Fruit fly (Drosophila melanogaster): ENCODE measurements around the gene CG10674.

The CG10674 gene

dm6 chr3L:5182255-5182993 is 46.3 kb upstream of the CG10674 start:
- peak; percentile 17 for TF ChIP-seq CG9948 (tag; optimal IDR thresholded peaks at IDR 0.05)
- TF ChIP-seq CG8301 (tag; optimal IDR thresholded peaks at IDR 0.05), result peak; percentile 16
- peak; percentile 52 for TF ChIP-seq CG8159 (tag; optimal IDR thresholded peaks at IDR 0.05)
- no peak for TF ChIP-seq CG32121 (GFP tag; IDR thresholded peaks at IDR 0.05)
- TF ChIP-seq Snoo (tag; optimal IDR thresholded peaks at IDR 0.05), result peak; percentile 11
- TF ChIP-seq Pif1B (GFP tag; optimal IDR thresholded peaks at IDR 0.05), result no peak
- peak; percentile 40; the same call in 1 of the 3 replicates for TF ChIP-seq CG4496 (GFP tag; IDR thresholded peaks at IDR 0.05)
- TF ChIP-seq fd96Ca (GFP tag; IDR thresholded peaks at IDR 0.05), result no peak
- peak; percentile 30 for TF ChIP-seq Pif1A (GFP tag; optimal IDR thresholded peaks at IDR 0.05)
- TF ChIP-seq CG17806 (tag; optimal IDR thresholded peaks at IDR 0.05), result peak; percentile 28
- TF ChIP-seq EcR (GFP tag; optimal IDR thresholded peaks at IDR 0.05), result no peak
- no peak for TF ChIP-seq rn (GFP tag; IDR thresholded peaks at IDR 0.05)
- TF ChIP-seq gl (tag; optimal IDR thresholded peaks at IDR 0.05), result no peak
- TF ChIP-seq Ets98B (GFP tag; IDR thresholded peaks at IDR 0.05), result no peak
- peak; percentile 18 for TF ChIP-seq CG14655 (GFP tag; optimal IDR thresholded peaks at IDR 0.05)
- no peak for TF ChIP-seq CG34367 (tag; optimal IDR thresholded peaks at IDR 0.05)
- TF ChIP-seq CG10348 (GFP tag; IDR thresholded peaks at IDR 0.05), result no peak
- no peak for TF ChIP-seq D1 (tag; optimal IDR thresholded peaks at IDR 0.05)
- peak; percentile 21 for TF ChIP-seq CG15710 (tag; optimal IDR thresholded peaks at IDR 0.05)
- TF ChIP-seq CG12605 (GFP tag; IDR thresholded peaks at IDR 0.05), result no peak
- no peak for TF ChIP-seq CG13204 (GFP tag; optimal IDR thresholded peaks at IDR 0.05)

- no peak for TF ChIP-seq CG17806 (tag; optimal IDR thresholded peaks at IDR 0.05)
- TF ChIP-seq CG13204 (GFP tag; optimal IDR thresholded peaks at IDR 0.05), result no peak
- TF ChIP-seq rn (GFP tag; IDR thresholded peaks at IDR 0.05), result no peak
- TF ChIP-seq CG8159 (tag; optimal IDR thresholded peaks at IDR 0.05), result no peak
- no peak for TF ChIP-seq fd96Ca (GFP tag; IDR thresholded peaks at IDR 0.05)
- TF ChIP-seq Pif1B (GFP tag; optimal IDR thresholded peaks at IDR 0.05), result no peak
- TF ChIP-seq CG10348 (GFP tag; IDR thresholded peaks at IDR 0.05), result no peak
Measured at dm6 chr3L:5180968-5181612, 45.0 kb upstream of the CG10674 start.

- TF ChIP-seq Pif1A (GFP tag; optimal IDR thresholded peaks at IDR 0.05), result no peak
- no peak for TF ChIP-seq CG15710 (tag; optimal IDR thresholded peaks at IDR 0.05)
- no peak for TF ChIP-seq CG34367 (tag; optimal IDR thresholded peaks at IDR 0.05)
- no peak for TF ChIP-seq fd96Ca (GFP tag; IDR thresholded peaks at IDR 0.05)
Measured at dm6 chr3L:5180179-5180578, 44.1 kb upstream of the CG10674 start.

dm6 chr3L:5178903-5179302 is 42.8 kb upstream of the CG10674 start:
- TF ChIP-seq Snoo (tag; optimal IDR thresholded peaks at IDR 0.05) (no peak), rn (GFP tag; IDR thresholded peaks at IDR 0.05) (no peak), CG13204 (GFP tag; optimal IDR thresholded peaks at IDR 0.05) (no peak), gl (tag; optimal IDR thresholded peaks at IDR 0.05) (no peak), CG17806 (tag; optimal IDR thresholded peaks at IDR 0.05) (no peak), CG32121 (GFP tag; IDR thresholded peaks at IDR 0.05) (no peak), CG8301 (tag; optimal IDR thresholded peaks at IDR 0.05) (no peak), CG9948 (tag; optimal IDR thresholded peaks at IDR 0.05) (no peak), CG12605 (GFP tag; IDR thresholded peaks at IDR 0.05) (no peak), CG14655 (GFP tag; optimal IDR thresholded peaks at IDR 0.05) (no peak)

dm6 chr3L:5176789-5177188 is 40.7 kb upstream of the CG10674 start:
- TF ChIP-seq EcR (GFP tag; optimal IDR thresholded peaks at IDR 0.05) (peak; percentile 81), CG8301 (tag; optimal IDR thresholded peaks at IDR 0.05) (no peak)

- TF ChIP-seq CG10348 (GFP tag; IDR thresholded peaks at IDR 0.05), result no peak
- 0 out of 3 replicates have a peak, but pooled peaks have one; percentile 14 for TF ChIP-seq CG4496 (GFP tag; IDR thresholded peaks at IDR 0.05)
- TF ChIP-seq Snoo (tag; optimal IDR thresholded peaks at IDR 0.05), result no peak
- TF ChIP-seq CG14655 (GFP tag; optimal IDR thresholded peaks at IDR 0.05), result peak; percentile 20
- TF ChIP-seq CG32121 (GFP tag; IDR thresholded peaks at IDR 0.05), result no peak
- peak; percentile 58 for TF ChIP-seq EcR (GFP tag; optimal IDR thresholded peaks at IDR 0.05)
- no peak for TF ChIP-seq Pif1B (GFP tag; optimal IDR thresholded peaks at IDR 0.05)
- TF ChIP-seq Pif1A (GFP tag; optimal IDR thresholded peaks at IDR 0.05), result no peak
- TF ChIP-seq CG8301 (tag; optimal IDR thresholded peaks at IDR 0.05), result no peak
- no peak for TF ChIP-seq CG15710 (tag; optimal IDR thresholded peaks at IDR 0.05)
- TF ChIP-seq CG13204 (GFP tag; optimal IDR thresholded peaks at IDR 0.05), result peak; percentile 17
Measured at dm6 chr3L:5176071-5176470, 40.0 kb upstream of the CG10674 start.

dm6 chr3L:5172470-5172869 is 36.4 kb upstream of the CG10674 start:
- TF ChIP-seq CG14655 (GFP tag; optimal IDR thresholded peaks at IDR 0.05) (no peak), CG13204 (GFP tag; optimal IDR thresholded peaks at IDR 0.05) (no peak)
